Worm (Caenorhabditis elegans) whole organism, L4 larva: Measurements from ENCODE around the gene C39E9.8.

Experiments used
- F44E2.7 ChIP-seq: fragments of 200-800 bp; sonication (Bioruptor generic); IDR thresholded peaks from 2 replicates; pipeline ENCODE4 v2.1.2; 2022; ENCODE audit warnings: missing genetic modification characterization, missing compliant biosample characterization
- Y48G9A.11 ChIP-seq: fragments of 200-800 bp; sonication (Bioruptor generic); IDR thresholded peaks from 2 replicates; pipeline ENCODE4 v1.3.6; 2022; ENCODE audit warnings: missing genetic modification reagents, missing genetic modification characterization, missing compliant biosample characterization
- ceh-20 ChIP-seq: fragments of 200-800 bp; sonication (Bioruptor generic); IDR thresholded peaks from 2 replicates; pipeline ENCODE4 v1.3.6; 2022; ENCODE audit warnings: missing genetic modification reagents, missing genetic modification characterization, missing compliant biosample characterization
- ctbp-1 ChIP-seq: fragments of 200-800 bp; sonication (Bioruptor generic); IDR thresholded peaks from 2 replicates; pipeline ENCODE4 v1.3.6; 2022; ENCODE audit warnings: missing genetic modification reagents, missing genetic modification characterization, missing compliant biosample characterization
- dmd-6 ChIP-seq: fragments of 200-800 bp; sonication (Bioruptor generic); IDR thresholded peaks from 2 replicates; pipeline ENCODE4 v1.3.6; 2022; ENCODE audit warnings: missing genetic modification reagents, missing genetic modification characterization, missing compliant biosample characterization
- mdl-1 ChIP-seq, 2 experiments: fragments of 150-350 bp in 1 of 2; sonication (generic microtip) in 1 of 2; optimal IDR thresholded peaks; 2 replicates each; lab custom pipeline; 2014 to 2017; ENCODE audit warnings: missing biosample characterization in 2 of 2, missing genetic modification characterization in 2 of 2
- nhr-76 ChIP-seq: fragments of 150-350 bp; optimal IDR thresholded peaks from 2 replicates; lab custom pipeline; 2014; ENCODE audit warnings: missing biosample characterization, missing genetic modification characterization
- snpc-4 ChIP-seq: fragments of 150-350 bp; optimal IDR thresholded peaks from 2 replicates; lab custom pipeline; 2014; ENCODE audit warnings: missing biosample characterization, missing genetic modification characterization

DNA sequence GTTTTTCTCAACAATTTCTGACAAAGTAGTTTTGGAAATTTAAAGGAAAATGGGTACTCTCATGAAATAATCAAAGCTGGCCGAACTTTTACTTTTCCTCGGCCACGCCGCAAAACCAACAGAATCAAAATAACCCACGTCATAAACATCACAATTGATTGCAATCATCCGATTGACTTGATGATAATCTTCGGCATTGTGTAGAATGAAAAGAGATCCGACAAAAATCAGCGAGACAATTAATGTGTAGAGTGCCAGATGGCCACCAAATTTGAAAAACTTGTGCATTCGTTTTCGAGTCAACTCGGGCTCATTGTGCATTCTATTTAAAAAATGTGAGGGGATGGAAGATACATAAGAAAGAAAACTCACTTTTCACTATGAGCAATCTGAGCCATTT, 42.4 kb upstream of the C39E9.8 start:
- TF ChIP-seq nhr-76 (tag; lab: Kevin White, UChicago) (no peak), Y48G9A.11 (GFP tag; lab: Robert Waterston, UW) (no peak), ceh-20 (no peak), dmd-6 (GFP tag; lab: Robert Waterston, UW) (no peak), F44E2.7 (no peak), snpc-4 (tag; lab: Kevin White, UChicago) (no peak), ctbp-1 (GFP tag; lab: Robert Waterston, UW) (no peak), mdl-1 (tag; optimal IDR thresholded peaks at IDR 0.05; lab: Kevin White, UChicago) (no peak)
